Fruit fly (Drosophila melanogaster): ENCODE measurements around the gene CG15143.

The CG15143 gene

dm6 chr2L:17524449-17524848 lies at the start of gene CG15143:
Gene CG15143, minus strand, starts transcription at chr2L:17524549.
- no peak for TF ChIP-seq CG17801 (GFP tag; optimal IDR thresholded peaks at IDR 0.05; ENCODE audit: partially characterized antibody)

- no peak for TF ChIP-seq CG17801 (GFP tag; optimal IDR thresholded peaks at IDR 0.05; ENCODE audit: partially characterized antibody)
Observed at dm6 chr2L:17573063-17573462, 48.7 kb upstream of the CG15143 start.

dm6 chr2L:17565734-17566133 lies 41.4 kb upstream of the CG15143 start:
- no peak for TF ChIP-seq CG17801 (GFP tag; optimal IDR thresholded peaks at IDR 0.05; ENCODE audit: partially characterized antibody)

- TF ChIP-seq CG17801 (GFP tag; optimal IDR thresholded peaks at IDR 0.05; ENCODE audit: partially characterized antibody), result no peak
Observed at dm6 chr2L:17564682-17565081, 40.3 kb upstream of the CG15143 start.

- TF ChIP-seq CG17801 (GFP tag; optimal IDR thresholded peaks at IDR 0.05; ENCODE audit: partially characterized antibody), result no peak
Observed at dm6 chr2L:17561914-17562313, 37.6 kb upstream of the CG15143 start.

dm6 chr2L:17560125-17561019 lies 36.0 kb upstream of the CG15143 start:
- TF ChIP-seq CG17801 (GFP tag; optimal IDR thresholded peaks at IDR 0.05; ENCODE audit: partially characterized antibody), result no peak

- TF ChIP-seq CG17801 (GFP tag; optimal IDR thresholded peaks at IDR 0.05; ENCODE audit: partially characterized antibody), result no peak
Observed at dm6 chr2L:17559275-17559674, 34.9 kb upstream of the CG15143 start.

- no peak for TF ChIP-seq CG17801 (GFP tag; optimal IDR thresholded peaks at IDR 0.05; ENCODE audit: partially characterized antibody)
Observed at dm6 chr2L:17558111-17558773, 33.9 kb upstream of the CG15143 start.

- no peak for TF ChIP-seq CG17801 (GFP tag; optimal IDR thresholded peaks at IDR 0.05; ENCODE audit: partially characterized antibody)
Observed at dm6 chr2L:17555665-17556064, 31.3 kb upstream of the CG15143 start, which contains the start of gene CG7094. Gene CG7094, minus strand, starts transcription at chr2L:17555765.

- TF ChIP-seq CG17801 (GFP tag; optimal IDR thresholded peaks at IDR 0.05; ENCODE audit: partially characterized antibody), result no peak
Observed at dm6 chr2L:17542661-17543278, 18.4 kb upstream of the CG15143 start.

dm6 chr2L:17541106-17541505 lies 16.8 kb upstream of the CG15143 start:
- no peak for TF ChIP-seq CG17801 (GFP tag; optimal IDR thresholded peaks at IDR 0.05; ENCODE audit: partially characterized antibody)

dm6 chr2L:17533794-17534193 lies 9.4 kb upstream of the CG15143 start:
- no peak for TF ChIP-seq CG17801 (GFP tag; optimal IDR thresholded peaks at IDR 0.05; ENCODE audit: partially characterized antibody)

dm6 chr2L:17532134-17532533 lies 7.8 kb upstream of the CG15143 start, which contains the start of gene CG15145:
Gene CG15145, minus strand, starts transcription at chr2L:17532234.
- no peak for TF ChIP-seq CG17801 (GFP tag; optimal IDR thresholded peaks at IDR 0.05; ENCODE audit: partially characterized antibody)

dm6 chr2L:17529022-17529421 lies 4.7 kb upstream of the CG15143 start, which contains the start of gene CG15144:
Gene CG15144, minus strand, starts transcription at chr2L:17529122.
- no peak for TF ChIP-seq CG17801 (GFP tag; optimal IDR thresholded peaks at IDR 0.05; ENCODE audit: partially characterized antibody)

- no peak for TF ChIP-seq CG17801 (GFP tag; optimal IDR thresholded peaks at IDR 0.05; ENCODE audit: partially characterized antibody)
Observed at dm6 chr2L:17514090-17514715, 10.1 kb downstream of the CG15143 start.

All from ovary, adult (tissue).